Worm (Caenorhabditis elegans) whole organism, young adult: ENCODE measurements around the gene K05B2.4.

Experiments
- F23B12.7 ChIP-seq: sonication (generic microtip); optimal IDR thresholded peaks from 2 replicates; lab custom pipeline; 2017; ENCODE audit warnings: missing genetic modification characterization, mild to moderate bottlenecking, missing compliant biosample characterization, antibody characterized with exemption, moderate library complexity; ENCODE audit not compliant: insufficient read depth
- T07F8.4 ChIP-seq: sonication (generic microtip); optimal IDR thresholded peaks from 2 replicates; lab custom pipeline; 2016; ENCODE audit warnings: mild to moderate bottlenecking, missing genetic modification characterization, moderate library complexity, missing compliant biosample characterization
- akir-1 ChIP-seq: fragments of 200-800 bp; sonication (Bioruptor generic); optimal IDR thresholded peaks from 2 replicates; lab custom pipeline; 2018; ENCODE audit warnings: mild to moderate bottlenecking, missing genetic modification characterization, moderate library complexity, missing compliant biosample characterization
- snpc-4 ChIP-seq, 5 experiments: fragments of 150-350 bp in 1 of 5; sonication (generic microtip) in 4 of 5; optimal IDR thresholded peaks; 2 replicates each; lab custom pipeline; 2014 to 2018; ENCODE audit warnings: missing genetic modification characterization in 5 of 5, missing biosample characterization in 3 of 5, antibody characterized with exemption in 2 of 5, mild to moderate bottlenecking in 2 of 5, missing compliant biosample characterization in 2 of 5, missing genotype in 2 of 5, moderate library complexity in 2 of 5, missing genetic modification reagents in 1 of 5
- unc-130 ChIP-seq: sonication (generic microtip); optimal IDR thresholded peaks from 2 replicates; lab custom pipeline; 2016; ENCODE audit warnings: missing genetic modification reagents, missing genetic modification characterization, missing compliant biosample characterization
- ztf-3 ChIP-seq: fragments of 200-800 bp; sonication (Bioruptor generic); optimal IDR thresholded peaks from 2 replicates; lab custom pipeline; 2018; ENCODE audit warnings: mild to moderate bottlenecking, missing genetic modification characterization, missing compliant biosample characterization

DNA sequence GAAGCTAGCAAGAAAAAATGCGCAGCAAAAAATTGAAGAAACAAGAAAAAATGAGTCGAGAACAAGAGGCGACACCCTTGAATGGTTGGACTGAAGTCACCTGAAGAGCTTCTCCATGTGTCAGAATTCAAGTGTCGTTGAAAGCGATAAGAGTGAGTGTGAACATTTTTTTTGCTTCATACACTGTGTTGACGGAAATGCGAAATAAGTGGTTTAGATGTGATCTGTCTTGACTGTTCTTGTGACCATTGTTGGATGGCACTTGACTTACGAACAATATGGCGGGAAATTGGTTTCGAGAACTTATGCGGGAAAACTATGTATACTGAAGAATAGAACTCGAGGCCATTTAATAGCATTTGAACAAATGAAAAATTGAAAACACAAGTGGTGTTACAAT, 40.8 kb downstream of the K05B2.4 start:
- TF ChIP-seq snpc-4 (GFP tag; optimal IDR thresholded peaks at IDR 0.05; lab: Kevin White, UChicago) (no peak), snpc-4 (tag; optimal IDR thresholded peaks at IDR 0.05; lab: Kevin White, UChicago) (no peak), F23B12.7 (tag; lab: Kevin White, UChicago) (no peak), T07F8.4 (tag; lab: Kevin White, UChicago) (no peak), ztf-3 (GFP tag; lab: Kevin White, UChicago) (no peak), akir-1 (GFP tag; lab: Kevin White, UChicago) (no peak), unc-130 (GFP tag; lab: Kevin White, UChicago) (no peak)
